Worm (Caenorhabditis elegans): ENCODE results near the gene tsp-8.

DNA sequence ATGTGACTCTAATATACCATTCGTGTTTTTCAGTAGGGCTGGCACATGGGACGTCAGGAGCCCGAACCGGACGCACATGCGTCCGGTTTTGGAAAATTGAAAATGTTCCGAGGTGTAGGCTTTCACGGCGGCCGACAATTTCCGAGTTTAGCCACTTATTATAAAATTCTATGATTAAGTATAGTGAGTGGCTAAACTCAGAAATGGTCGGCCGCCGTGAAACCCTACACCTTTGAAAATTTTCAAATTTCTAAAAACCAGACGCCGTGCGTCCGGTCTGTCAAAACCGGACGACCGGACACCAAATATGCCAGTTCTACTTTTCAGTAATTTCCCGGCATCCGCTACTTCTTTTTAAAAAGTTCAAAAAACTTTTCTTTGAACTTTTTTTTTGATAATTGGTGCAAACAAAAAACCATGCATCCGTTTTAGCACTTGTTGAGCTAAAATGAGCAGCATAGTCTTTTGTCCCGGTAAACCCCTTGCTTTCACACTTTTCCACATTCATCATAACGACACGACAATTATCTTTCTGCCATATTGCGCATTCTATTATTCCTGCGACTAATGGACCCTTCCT, 28.4 kb upstream of the tsp-8 start:
- TF ChIP-seq nfya-1 (tag; optimal IDR thresholded peaks at IDR 0.05) (no peak), pha-4 (tag; optimal IDR thresholded peaks at IDR 0.05) (no peak), lim-6 (tag; optimal IDR thresholded peaks at IDR 0.05) (no peak), fkh-6 (tag; optimal IDR thresholded peaks at IDR 0.05) (no peak), tbx-7 (tag; optimal IDR thresholded peaks at IDR 0.05) (no peak)

Measured in whole organism, late embryonic.